Fruit fly (Drosophila melanogaster): Measurements from ENCODE around the gene Pex19.

Gene Pex19

dm6 chr2L:12096396-12096813, 4.8 kb downstream of the Pex19 start, which contains the start of the genes CG6712 and Mt2 (continued):
- TF ChIP-seq nau (GFP tag; optimal IDR thresholded peaks at IDR 0.05) (no peak), lov (optimal IDR thresholded peaks at IDR 0.05) (no peak), lov (GFP tag; IDR thresholded peaks at IDR 0.05) (no peak), D (optimal IDR thresholded peaks at IDR 0.05) (no peak), D (GFP tag; optimal IDR thresholded peaks at IDR 0.05) (no peak), az2 (GFP tag; optimal IDR thresholded peaks at IDR 0.05) (no peak), phol (tag; optimal IDR thresholded peaks at IDR 0.05) (peak; percentile 19), CG8478 (optimal IDR thresholded peaks at IDR 0.05) (no peak), stwl (tag; optimal IDR thresholded peaks at IDR 0.05) (peak; percentile 64), CG18619 (GFP tag; optimal IDR thresholded peaks at IDR 0.05) (no peak), CG30020 (tag; optimal IDR thresholded peaks at IDR 0.05) (no peak), CG18599 (GFP tag; optimal IDR thresholded peaks at IDR 0.05) (no peak), sens (GFP tag) (peak; percentile 88), nerfin-1 (tag; optimal IDR thresholded peaks at IDR 0.05) (no peak), CG5245 (GFP tag; optimal IDR thresholded peaks at IDR 0.05) (no peak), pb (GFP tag; optimal IDR thresholded peaks at IDR 0.05) (no peak), eve (GFP tag; optimal IDR thresholded peaks at IDR 0.05) (no peak), CG11504 (tag; optimal IDR thresholded peaks at IDR 0.05) (no peak), CG6272 (GFP tag; IDR thresholded peaks at IDR 0.05) (no peak), seq (GFP tag; IDR thresholded peaks at IDR 0.05) (no peak), Vsx1 (GFP tag; optimal IDR thresholded peaks at IDR 0.05) (no peak), abd-A (tag; optimal IDR thresholded peaks at IDR 0.05) (no peak), Atf6 (GFP tag; IDR thresholded peaks at IDR 0.05) (no peak), gro (GFP tag; optimal IDR thresholded peaks at IDR 0.05) (peak; percentile 13), Gug (GFP tag; IDR thresholded peaks at IDR 0.05) (no peak), CG15601 (tag; optimal IDR thresholded peaks at IDR 0.05) (no peak), Bdp1 (GFP tag; optimal IDR thresholded peaks at IDR 0.05) (no peak), CG6254 (GFP tag; optimal IDR thresholded peaks at IDR 0.05) (no peak), CG13424 (tag; optimal IDR thresholded peaks at IDR 0.05) (no peak), CG10267 (tag; optimal IDR thresholded peaks at IDR 0.05) (peak; percentile 92), CkIIα-i1 (GFP tag; IDR thresholded peaks at IDR 0.05) (no peak), ttk (GFP tag; IDR thresholded peaks at IDR 0.05) (no peak), sisA (GFP tag; IDR thresholded peaks at IDR 0.05) (no peak), unc-4 (GFP tag; IDR thresholded peaks at IDR 0.05; ENCODE audit: partially characterized antibody) (no peak), cad (GFP tag; optimal IDR thresholded peaks at IDR 0.05) (no peak), CG3407 (GFP tag; optimal IDR thresholded peaks at IDR 0.05) (no peak), sob (GFP tag; IDR thresholded peaks at IDR 0.05) (peak; percentile 36; the same call in 1 of the 2 replicates), CG14014 (GFP tag; IDR thresholded peaks at IDR 0.05) (no peak), Abd-B (GFP tag; optimal IDR thresholded peaks at IDR 0.05) (no peak), CG16813 (GFP tag; IDR thresholded peaks at IDR 0.05; ENCODE audit: partially characterized antibody) (no peak), Taf1 (GFP tag; IDR thresholded peaks at IDR 0.05) (no peak), mirr (GFP tag; optimal IDR thresholded peaks at IDR 0.05) (no peak), p53 (GFP tag; optimal IDR thresholded peaks at IDR 0.05) (no peak), Sry-δ (GFP tag; optimal IDR thresholded peaks at IDR 0.05) (no peak), zen (tag; optimal IDR thresholded peaks at IDR 0.05) (no peak), HmgD (GFP tag; optimal IDR thresholded peaks at IDR 0.05) (no peak), CG11247 (GFP tag; IDR thresholded peaks at IDR 0.05) (peak; percentile 39; the same call in 1 of the 2 replicates), YL-1 (GFP tag; optimal IDR thresholded peaks at IDR 0.05) (peak; percentile 83), Elba2 (GFP tag; optimal IDR thresholded peaks at IDR 0.05) (peak; percentile 53), tll (GFP tag; optimal IDR thresholded peaks at IDR 0.05) (no peak), B-H2 (GFP tag; optimal IDR thresholded peaks at IDR 0.05) (peak; percentile 52), Pdp1 (GFP tag; optimal IDR thresholded peaks at IDR 0.05) (no peak), peb (GFP tag; IDR thresholded peaks at IDR 0.05) (no peak)

Measured in whole organism, embryonic.